Fruit fly (Drosophila melanogaster) whole organism, embryonic: ENCODE data around the gene CG10300.

Experiments used
- ATbp ChIP-seq: fragments of 200-800 bp; sonication (Bioruptor generic); optimal IDR thresholded peaks from 2 replicates; lab custom pipeline; 2017; ENCODE audit warnings: missing biosample characterization, mild to moderate bottlenecking, missing genetic modification characterization, missing genetic modification reagents
- Bdp1 ChIP-seq: fragments of 200-800 bp; sonication (Bioruptor generic); optimal IDR thresholded peaks from 3 replicates; lab custom pipeline; 2016; ENCODE audit warnings: missing biosample characterization, missing genetic modification characterization
- CG1024 ChIP-seq: fragments of 200-800 bp; sonication (Bioruptor generic); IDR thresholded peaks from 2 replicates; pipeline ENCODE4 v1.3.6; 2022; ENCODE audit warnings: missing biosample characterization, missing genetic modification characterization
- CG10366 ChIP-seq: fragments of 200-800 bp; sonication (Bioruptor generic); IDR thresholded peaks from 2 replicates; pipeline ENCODE4 v1.3.6; 2022; ENCODE audit warnings: missing biosample characterization, missing genetic modification characterization
- CG12744 ChIP-seq: fragments of 200-800 bp; sonication (Bioruptor generic); optimal IDR thresholded peaks from 2 replicates; lab custom pipeline; 2016; ENCODE audit warnings: missing biosample characterization, missing genetic modification characterization
- CG14860 ChIP-seq: fragments of 200-800 bp; sonication (Bioruptor generic); IDR thresholded peaks from 3 replicates; pipeline ENCODE4 v1.3.6; 2022; ENCODE audit warnings: missing biosample characterization, missing genetic modification characterization; ENCODE audit not compliant: partially characterized antibody
- CG17359 ChIP-seq: fragments of 200-800 bp; sonication (Bioruptor generic); optimal IDR thresholded peaks from 3 replicates; lab custom pipeline; 2018; ENCODE audit warnings: missing biosample characterization, mild to moderate bottlenecking, missing genetic modification characterization, moderate library complexity
- CG17829 ChIP-seq: fragments of 200-800 bp; optimal IDR thresholded peaks from 2 replicates; lab custom pipeline; 2019; ENCODE audit warnings: missing biosample characterization, mild to moderate bottlenecking, missing genetic modification characterization, moderate library complexity
- CG18011 ChIP-seq: fragments of 200-800 bp; sonication (Bioruptor generic); optimal IDR thresholded peaks from 2 replicates; lab custom pipeline; 2017; ENCODE audit warnings: missing biosample characterization, missing genetic modification characterization, mild to moderate bottlenecking, moderate library complexity, missing genotype
- CG30020 ChIP-seq: fragments of 200-800 bp; optimal IDR thresholded peaks from 2 replicates; lab custom pipeline; 2019; ENCODE audit warnings: missing biosample characterization, mild to moderate bottlenecking, missing genetic modification characterization, moderate library complexity
- CG31441 ChIP-seq: fragments of 200-800 bp; sonication (Bioruptor generic); IDR thresholded peaks from 2 replicates; pipeline ENCODE4 v1.3.6; 2022; ENCODE audit warnings: missing biosample characterization, missing genetic modification characterization
- CG34224 ChIP-seq: fragments of 200-800 bp; sonication (Bioruptor generic); IDR thresholded peaks from 3 replicates; pipeline ENCODE4 v1.3.6; 2022; ENCODE audit warnings: missing biosample characterization, missing genetic modification characterization; ENCODE audit not compliant: partially characterized antibody
- CG34422 ChIP-seq: fragments of 200-800 bp; sonication (Bioruptor generic); IDR thresholded peaks from 3 replicates; pipeline ENCODE4 v1.3.6; 2022; ENCODE audit warnings: missing biosample characterization, missing genetic modification characterization
- CG6689 ChIP-seq: fragments of 200-800 bp; sonication (Bioruptor generic); IDR thresholded peaks from 2 replicates; pipeline ENCODE4 v1.3.6; 2022; ENCODE audit warnings: missing biosample characterization, missing genetic modification characterization
- CG7271 ChIP-seq: fragments of 200-800 bp; sonication (Bioruptor generic); optimal IDR thresholded peaks from 2 replicates; lab custom pipeline; 2018; ENCODE audit warnings: missing biosample characterization, mild to moderate bottlenecking, missing genetic modification characterization, moderate library complexity
- CG7357 ChIP-seq: fragments of 200-800 bp; sonication (Bioruptor generic); IDR thresholded peaks from 3 replicates; pipeline ENCODE4 v1.3.6; 2022; ENCODE audit warnings: missing biosample characterization, missing genetic modification characterization
- CG7786 ChIP-seq: fragments of 200-800 bp; sonication (Bioruptor generic); optimal IDR thresholded peaks from 2 replicates; lab custom pipeline; 2016; ENCODE audit warnings: missing biosample characterization, missing genetic modification characterization
- CG7963 ChIP-seq: fragments of 200-800 bp; sonication (Bioruptor generic); IDR thresholded peaks from 3 replicates; pipeline ENCODE4 v1.3.6; 2022; ENCODE audit warnings: missing biosample characterization, missing genetic modification characterization; ENCODE audit not compliant: partially characterized antibody
- D19A ChIP-seq: fragments of 200-800 bp; optimal IDR thresholded peaks from 3 replicates; lab custom pipeline; 2019; ENCODE audit warnings: missing biosample characterization, mild to moderate bottlenecking, missing genetic modification characterization, moderate library complexity
- Dad ChIP-seq: fragments of 200-800 bp; sonication (Bioruptor generic); optimal IDR thresholded peaks from 3 replicates; lab custom pipeline; 2016; ENCODE audit warnings: missing biosample characterization, missing genetic modification characterization
- Dll ChIP-seq: fragments of 200-800 bp; sonication (Bioruptor generic); IDR thresholded peaks from 4 replicates; pipeline ENCODE4 v1.3.6; 2022; ENCODE audit warnings: missing biosample characterization, missing genetic modification characterization; ENCODE audit not compliant: partially characterized antibody
- E2f2 ChIP-seq: fragments of 200-800 bp; sonication (Bioruptor generic); IDR thresholded peaks from 2 replicates; pipeline ENCODE4 v1.3.6; 2022; ENCODE audit warnings: missing biosample characterization, missing genetic modification characterization
- Ets65A ChIP-seq: fragments of 200-800 bp; sonication (Bioruptor generic); peaks from one replicate; lab custom pipeline; 2016; ENCODE audit warnings: missing biosample characterization, missing genetic modification characterization
- HmgZ ChIP-seq: fragments of 200-800 bp; sonication (Bioruptor generic); optimal IDR thresholded peaks from 2 replicates; lab custom pipeline; 2018; ENCODE audit warnings: missing biosample characterization, mild to moderate bottlenecking, missing genetic modification characterization
- NK7.1 ChIP-seq: fragments of 200-800 bp; sonication (Bioruptor generic); optimal IDR thresholded peaks from 3 replicates; lab custom pipeline; 2016; ENCODE audit warnings: missing biosample characterization, missing genetic modification characterization
- Optix ChIP-seq: fragments of 200-800 bp; sonication (Bioruptor generic); IDR thresholded peaks from 3 replicates; pipeline ENCODE4 v1.3.6; 2022; ENCODE audit warnings: missing biosample characterization, missing genetic modification characterization
- Sin3A ChIP-seq: fragments of >200 bp; optimal IDR thresholded peaks from 2 replicates; lab custom pipeline; 2018
- Sox102F ChIP-seq: fragments of 200-800 bp; sonication (Bioruptor generic); optimal IDR thresholded peaks from 2 replicates; lab custom pipeline; 2018; ENCODE audit warnings: missing biosample characterization, mild to moderate bottlenecking, missing genetic modification characterization, moderate library complexity
- Usf ChIP-seq: fragments of 200-800 bp; sonication (Bioruptor generic); optimal IDR thresholded peaks from 2 replicates; lab custom pipeline; 2017; ENCODE audit warnings: missing genotype, missing biosample characterization, missing genetic modification characterization
- Xbp1 ChIP-seq: fragments of 200-800 bp; sonication (Bioruptor generic); optimal IDR thresholded peaks from 3 replicates; lab custom pipeline; 2016; ENCODE audit warnings: missing biosample characterization, mild to moderate bottlenecking, missing genetic modification characterization
- az2 ChIP-seq: fragments of 200-800 bp; sonication (Bioruptor generic); optimal IDR thresholded peaks from 3 replicates; lab custom pipeline; 2016; ENCODE audit warnings: missing biosample characterization, missing genetic modification characterization
- bcd ChIP-seq: fragments of 200-800 bp; sonication (Bioruptor generic); optimal IDR thresholded peaks from 2 replicates; lab custom pipeline; 2017; ENCODE audit warnings: missing biosample characterization, mild to moderate bottlenecking, missing genetic modification characterization
- bigmax ChIP-seq: fragments of 200-800 bp; sonication (Bioruptor generic); optimal IDR thresholded peaks from 2 replicates; lab custom pipeline; 2018; ENCODE audit warnings: missing biosample characterization, mild to moderate bottlenecking, missing genetic modification characterization
- bsh ChIP-seq, 2 experiments: fragments of 200-800 bp; sonication (Bioruptor generic); optimal IDR thresholded peaks; 2 replicates each; lab custom pipeline; 2017 to 2018; ENCODE audit warnings: mild to moderate bottlenecking in 2 of 2, missing biosample characterization in 2 of 2, missing genetic modification characterization in 2 of 2, moderate library complexity in 1 of 2
- cato ChIP-seq: fragments of 200-800 bp; sonication (Bioruptor generic); optimal IDR thresholded peaks from 2 replicates; lab custom pipeline; 2016; ENCODE audit warnings: missing biosample characterization, missing genetic modification characterization, borderline replicate concordance
- cg ChIP-seq: fragments of 200-800 bp; sonication (Bioruptor generic); optimal IDR thresholded peaks from 3 replicates; lab custom pipeline; 2019; ENCODE audit warnings: missing biosample characterization, mild to moderate bottlenecking, missing genetic modification characterization, moderate library complexity
- eyg ChIP-seq: fragments of 200-800 bp; sonication (Bioruptor generic); optimal IDR thresholded peaks from 3 replicates; lab custom pipeline; 2016; ENCODE audit warnings: missing biosample characterization, missing genetic modification characterization
- gt ChIP-seq: fragments of 200-800 bp; sonication (Bioruptor generic); IDR thresholded peaks from 2 replicates; pipeline ENCODE4 v1.3.6; 2022; ENCODE audit warnings: missing biosample characterization, missing genetic modification characterization
- hkb ChIP-seq, 2 experiments: fragments of 200-800 bp in 1 of 2; fragments of >200 bp in 1 of 2; sonication (Bioruptor generic) in 1 of 2; IDR thresholded peaks in 1 of 2; optimal IDR thresholded peaks in 1 of 2; 2 replicates each; pipeline versions ENCODE4 v1.3.6 to Lab custom; 2017 to 2022; ENCODE audit warnings: missing biosample characterization in 1 of 2, missing genetic modification characterization in 1 of 2
- kah ChIP-seq: fragments of 200-800 bp; sonication (Bioruptor generic); optimal IDR thresholded peaks from 2 replicates; lab custom pipeline; 2018; ENCODE audit warnings: missing biosample characterization, mild to moderate bottlenecking, missing genetic modification characterization
- klu ChIP-seq: fragments of 200-800 bp; sonication (Bioruptor generic); IDR thresholded peaks from 2 replicates; pipeline ENCODE4 v1.3.6; 2022; ENCODE audit warnings: missing biosample characterization, missing genetic modification characterization
- luna ChIP-seq: fragments of 200-800 bp; sonication (Bioruptor generic); optimal IDR thresholded peaks from 2 replicates; lab custom pipeline; 2016; ENCODE audit warnings: missing biosample characterization, missing genetic modification characterization
- maf-S ChIP-seq: fragments of 200-800 bp; sonication (Bioruptor generic); optimal IDR thresholded peaks from 2 replicates; lab custom pipeline; 2016; ENCODE audit warnings: missing biosample characterization, missing genetic modification characterization
- odd ChIP-seq: fragments of 200-800 bp; sonication (Bioruptor generic); optimal IDR thresholded peaks from 2 replicates; lab custom pipeline; 2017; ENCODE audit warnings: missing biosample characterization, mild to moderate bottlenecking, missing genetic modification characterization
- pho ChIP-seq: fragments of 200-800 bp; sonication (Bioruptor generic); optimal IDR thresholded peaks from 2 replicates; lab custom pipeline; 2016; ENCODE audit warnings: missing biosample characterization, missing genetic modification characterization
- run ChIP-seq: fragments of 200-800 bp; sonication (Bioruptor generic); optimal IDR thresholded peaks from 3 replicates; lab custom pipeline; 2018; ENCODE audit warnings: missing biosample characterization, mild to moderate bottlenecking, missing genetic modification characterization
- salm ChIP-seq: fragments of 200-800 bp; sonication (Bioruptor generic); optimal IDR thresholded peaks from 2 replicates; lab custom pipeline; 2018; ENCODE audit warnings: missing biosample characterization, mild to moderate bottlenecking, missing genetic modification characterization
- seq ChIP-seq: fragments of 200-800 bp; sonication (Bioruptor generic); IDR thresholded peaks from 2 replicates; pipeline ENCODE4 v1.3.6; 2022; ENCODE audit warnings: missing biosample characterization, missing genetic modification characterization
- tin ChIP-seq: fragments of 200-800 bp; sonication (Bioruptor generic); optimal IDR thresholded peaks from 3 replicates; lab custom pipeline; 2016; ENCODE audit warnings: missing biosample characterization, missing genetic modification characterization
- unpg ChIP-seq: fragments of 200-800 bp; sonication (Bioruptor generic); optimal IDR thresholded peaks from 3 replicates; lab custom pipeline; 2018; ENCODE audit warnings: missing biosample characterization, mild to moderate bottlenecking, missing genetic modification characterization, moderate library complexity
- vfl ChIP-seq: fragments of 200-800 bp; sonication (Bioruptor generic); optimal IDR thresholded peaks from 2 replicates; lab custom pipeline; 2016; ENCODE audit warnings: missing biosample characterization, missing genetic modification characterization

Gene CG10300

dm6 chr3R:23752728-23753127, 41.4 kb downstream of the CG10300 start, which contains the start of the genes RanBP3 and Rpt5 (continued):
- peak; percentile 36 for TF ChIP-seq CG17359
- TF ChIP-seq ATbp (GFP tag; lab: Kevin White, UChicago), result no peak
- peak; percentile 41 for TF ChIP-seq NK7.1
- no peak for TF ChIP-seq CG31441
- peak; percentile 89 for TF ChIP-seq HmgZ (tag; lab: Kevin White, UChicago)
- peak; percentile 41 for TF ChIP-seq CG12744 (GFP tag; lab: Kevin White, UChicago)
- peak; percentile 68 for TF ChIP-seq vfl (GFP tag; lab: Kevin White, UChicago)
- TF ChIP-seq eyg (GFP tag; lab: Kevin White, UChicago), result peak; percentile 40
- TF ChIP-seq CG34224 (GFP tag; lab: Robert Waterston, UW), result peak; percentile 92
- no peak for TF ChIP-seq kah (GFP tag; lab: Kevin White, UChicago)
- TF ChIP-seq CG34422 (GFP tag; lab: Robert Waterston, UW), result peak; percentile 66; the same call in 2 of the 3 replicates
- peak; percentile 91 for TF ChIP-seq Ets65A (GFP tag; lab: Kevin White, UChicago)
- TF ChIP-seq cato (GFP tag; lab: Kevin White, UChicago), result no peak
- TF ChIP-seq CG7357 (GFP tag; lab: Robert Waterston, UW), result no peak
- TF ChIP-seq az2 (GFP tag; lab: Kevin White, UChicago), result peak; percentile 10
- no peak for TF ChIP-seq seq
- TF ChIP-seq Xbp1 (GFP tag; lab: Kevin White, UChicago), result peak; percentile 55
- no peak for TF ChIP-seq klu (GFP tag; lab: Robert Waterston, UW)
- no peak for TF ChIP-seq CG7271 (tag; lab: Kevin White, UChicago)
- TF ChIP-seq maf-S (GFP tag; lab: Kevin White, UChicago), result peak; percentile 63
- TF ChIP-seq CG18011 (GFP tag; lab: Kevin White, UChicago), result peak; percentile 62
- no peak for TF ChIP-seq CG30020 (tag; lab: Kevin White, UChicago)
- no peak for TF ChIP-seq bigmax (GFP tag; lab: Kevin White, UChicago)
- TF ChIP-seq Dad (GFP tag; lab: Kevin White, UChicago), result peak; percentile 45
- TF ChIP-seq Dll (GFP tag; lab: Robert Waterston, UW), result peak; percentile 77
- TF ChIP-seq D19A (tag; lab: Kevin White, UChicago), result no peak
- peak; percentile 5 for TF ChIP-seq Bdp1 (GFP tag; lab: Kevin White, UChicago)
- peak; percentile 69 for TF ChIP-seq Sin3A (lab: Kevin White, UChicago)
- TF ChIP-seq luna (GFP tag; lab: Kevin White, UChicago), result peak; percentile 69
- no peak for TF ChIP-seq gt (GFP tag; lab: Robert Waterston, UW)
- TF ChIP-seq bcd (GFP tag; lab: Kevin White, UChicago), result no peak
- peak; percentile 75 for TF ChIP-seq pho (GFP tag; lab: Kevin White, UChicago)
- TF ChIP-seq CG6689 (GFP tag; lab: Robert Waterston, UW), result no peak
- TF ChIP-seq bsh (GFP tag; optimal IDR thresholded peaks at IDR 0.05; lab: Kevin White, UChicago), result peak in 1 of 2 experiments; percentile 9
- no peak for TF ChIP-seq CG1024
- TF ChIP-seq Usf (GFP tag; lab: Kevin White, UChicago), result no peak
- TF ChIP-seq unpg, result no peak
- no peak for TF ChIP-seq hkb (optimal IDR thresholded peaks at IDR 0.05; lab: Kevin White, UChicago)
- 0 out of 2 replicates have a peak, but pooled peaks have one; percentile 20 for TF ChIP-seq hkb (GFP tag; IDR thresholded peaks at IDR 0.05; lab: Robert Waterston, UW)
- TF ChIP-seq tin (GFP tag; lab: Kevin White, UChicago), result peak; percentile 67
- peak; percentile 76 for TF ChIP-seq CG7963 (GFP tag; lab: Robert Waterston, UW)
- TF ChIP-seq cg (GFP tag; lab: Kevin White, UChicago), result no peak
- TF ChIP-seq Sox102F (GFP tag; lab: Kevin White, UChicago), result no peak
- TF ChIP-seq odd (GFP tag; lab: Kevin White, UChicago), result no peak
- peak; percentile 57 for TF ChIP-seq E2f2 (GFP tag; lab: Robert Waterston, UW)
- no peak for TF ChIP-seq salm (tag; lab: Kevin White, UChicago)
- peak; percentile 29 for TF ChIP-seq CG10366 (GFP tag; lab: Robert Waterston, UW)
- TF ChIP-seq CG7786, result peak; percentile 65
- peak; percentile 50 for TF ChIP-seq CG17829
- TF ChIP-seq Optix (GFP tag; lab: Robert Waterston, UW), result no peak
- TF ChIP-seq CG14860 (GFP tag; lab: Robert Waterston, UW), result peak; percentile 69
- no peak for TF ChIP-seq run (tag; lab: Kevin White, UChicago)
